Worm (Caenorhabditis elegans) whole organism, mixed stage, embryonic: ENCODE results near the gene lgc-30.

Source experiments
- ceh-39 ChIP-seq: fragments of 150-350 bp; optimal IDR thresholded peaks from 2 replicates; lab custom pipeline; 2014; ENCODE audit warnings: missing biosample characterization, missing genetic modification characterization
- snpc-4 ChIP-seq: fragments of 150-350 bp; optimal IDR thresholded peaks from 2 replicates; lab custom pipeline; 2014; ENCODE audit warnings: missing biosample characterization, missing genetic modification characterization

DNA sequence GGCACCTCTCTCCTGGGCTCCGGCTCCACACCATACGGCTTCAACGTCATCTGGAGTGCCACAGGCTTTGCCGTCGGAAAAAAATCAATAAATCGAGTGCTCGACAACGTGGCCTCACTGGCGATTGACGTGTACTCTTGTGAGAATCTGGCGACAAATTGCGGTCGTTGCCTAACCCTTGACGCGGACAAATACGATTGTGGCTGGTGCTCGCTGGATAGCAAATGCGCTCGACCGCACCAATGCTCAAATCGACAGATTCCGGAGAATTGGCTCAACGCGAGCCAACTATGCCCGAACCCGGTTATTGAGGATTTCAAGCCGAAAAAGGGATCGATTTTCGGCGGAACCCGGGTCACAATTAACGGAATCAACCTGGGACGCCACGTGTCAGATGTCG is 47.7 kb downstream of the lgc-30 start:
- TF ChIP-seq ceh-39 (tag; lab: Kevin White, UChicago), result no peak
- no peak for TF ChIP-seq snpc-4 (tag; lab: Kevin White, UChicago)
